Fruit fly (Drosophila melanogaster): Measurements from ENCODE around the gene Ugt303B3.

- no peak for TF ChIP-seq CG8478 (optimal IDR thresholded peaks at IDR 0.05)
- no peak for TF ChIP-seq CTCF (optimal IDR thresholded peaks at IDR 0.05)
These were observed 47.8 kb downstream of the Ugt303B3 start for dm6 chr3R:23486743-23487142.
